Worm (Caenorhabditis elegans): Measurements from ENCODE around the gene kynu-1.
A peak's percentile ranks its signal among the peaks of the same experiment; 100 is the strongest.

kynu-1 gene

ce11 chrX:6115502-6115901 is 6.4 kb upstream of the kynu-1 start, which contains the start of gene C15H9.3:
Gene C15H9.3, plus strand, starts transcription at chrX:6115802.
- TF ChIP-seq him-1 (tag; optimal IDR thresholded peaks at IDR 0.05): no peak
- TF ChIP-seq W03F9.2 (tag; optimal IDR thresholded peaks at IDR 0.05): no peak
- TF ChIP-seq dao-5 (tag; optimal IDR thresholded peaks at IDR 0.05): no peak

- TF ChIP-seq W03F9.2 (tag; optimal IDR thresholded peaks at IDR 0.05): no peak
- TF ChIP-seq dao-5 (tag; optimal IDR thresholded peaks at IDR 0.05): no peak
- no peak for TF ChIP-seq him-1 (tag; optimal IDR thresholded peaks at IDR 0.05)
These were observed 3.7 kb upstream of the kynu-1 start, which contains the start of gene prx-3 for ce11 chrX:6112817-6113216. Gene prx-3, minus strand, starts transcription at chrX:6112917.

- no peak for TF ChIP-seq W03F9.2 (tag; optimal IDR thresholded peaks at IDR 0.05)
- no peak for TF ChIP-seq him-1 (tag; optimal IDR thresholded peaks at IDR 0.05)
- TF ChIP-seq dao-5 (tag; optimal IDR thresholded peaks at IDR 0.05): no peak
These were observed 1.2 kb downstream of the kynu-1 start for ce11 chrX:6107962-6108361.

- no peak for TF ChIP-seq dao-5 (tag; optimal IDR thresholded peaks at IDR 0.05)
- no peak for TF ChIP-seq him-1 (tag; optimal IDR thresholded peaks at IDR 0.05)
These were observed 5.8 kb downstream of the kynu-1 start, which contains the start of gene C15H9.11 for ce11 chrX:6103297-6103696. Gene C15H9.11, minus strand, starts transcription at chrX:6103397.

- TF ChIP-seq him-1 (tag; optimal IDR thresholded peaks at IDR 0.05) (no peak), W03F9.2 (tag; optimal IDR thresholded peaks at IDR 0.05) (no peak), dao-5 (tag; optimal IDR thresholded peaks at IDR 0.05) (no peak)
These were observed 8.6 kb downstream of the kynu-1 start for ce11 chrX:6100395-6101099.

ce11 chrX:6098420-6098819 is 10.7 kb downstream of the kynu-1 start:
- TF ChIP-seq W03F9.2 (tag; optimal IDR thresholded peaks at IDR 0.05): no peak
- no peak for TF ChIP-seq dao-5 (tag; optimal IDR thresholded peaks at IDR 0.05)
- TF ChIP-seq him-1 (tag; optimal IDR thresholded peaks at IDR 0.05): no peak

ce11 chrX:6097551-6097950 is 11.6 kb downstream of the kynu-1 start, which contains the start of gene C15H9.4:
Gene C15H9.4, plus strand, starts transcription at chrX:6097643.
- TF ChIP-seq him-1 (tag; optimal IDR thresholded peaks at IDR 0.05) (no peak), W03F9.2 (tag; optimal IDR thresholded peaks at IDR 0.05) (no peak), dao-5 (tag; optimal IDR thresholded peaks at IDR 0.05) (no peak)

- no peak for TF ChIP-seq W03F9.2 (tag; optimal IDR thresholded peaks at IDR 0.05)
- TF ChIP-seq dao-5 (tag; optimal IDR thresholded peaks at IDR 0.05): no peak
- TF ChIP-seq him-1 (tag; optimal IDR thresholded peaks at IDR 0.05): no peak
These were observed 16.1 kb downstream of the kynu-1 start, which contains the start of gene C15H9.5 for ce11 chrX:6093046-6093445. Gene C15H9.5, plus strand, starts transcription at chrX:6093300.

ce11 chrX:6092533-6092932 is 16.6 kb downstream of the kynu-1 start:
- no peak for TF ChIP-seq dao-5 (tag; optimal IDR thresholded peaks at IDR 0.05)
- TF ChIP-seq him-1 (tag; optimal IDR thresholded peaks at IDR 0.05): no peak
- no peak for TF ChIP-seq W03F9.2 (tag; optimal IDR thresholded peaks at IDR 0.05)

- TF ChIP-seq W03F9.2 (tag; optimal IDR thresholded peaks at IDR 0.05): peak; percentile 31
- peak; percentile 82 for TF ChIP-seq him-1 (tag; optimal IDR thresholded peaks at IDR 0.05)
- peak; percentile 16 for TF ChIP-seq dao-5 (tag; optimal IDR thresholded peaks at IDR 0.05)
These were observed 17.2 kb downstream of the kynu-1 start, which contains the start of gene hsp-3 for ce11 chrX:6091967-6092366. Gene hsp-3, minus strand, starts transcription at chrX:6092124.

- TF ChIP-seq dao-5 (tag; optimal IDR thresholded peaks at IDR 0.05) (no peak), him-1 (tag; optimal IDR thresholded peaks at IDR 0.05) (no peak), W03F9.2 (tag; optimal IDR thresholded peaks at IDR 0.05) (no peak)
These were observed 18.4 kb downstream of the kynu-1 start for ce11 chrX:6090779-6091178.

- no peak for TF ChIP-seq W03F9.2 (tag; optimal IDR thresholded peaks at IDR 0.05)
- TF ChIP-seq him-1 (tag; optimal IDR thresholded peaks at IDR 0.05): no peak
- TF ChIP-seq dao-5 (tag; optimal IDR thresholded peaks at IDR 0.05): no peak
These were observed 20.4 kb downstream of the kynu-1 start for ce11 chrX:6088718-6089117.

- TF ChIP-seq him-1 (tag; optimal IDR thresholded peaks at IDR 0.05) (no peak), dao-5 (tag; optimal IDR thresholded peaks at IDR 0.05) (no peak), W03F9.2 (tag; optimal IDR thresholded peaks at IDR 0.05) (no peak)
These were observed 21.5 kb downstream of the kynu-1 start, which contains the start of gene C45B2.8 for ce11 chrX:6087676-6088075. Gene C45B2.8, plus strand, starts transcription at chrX:6087976.

ce11 chrX:6085824-6086223 is 23.3 kb downstream of the kynu-1 start, which contains the start of gene C45B2.1:
Gene C45B2.1, plus strand, starts transcription at chrX:6086124.
- no peak for TF ChIP-seq dao-5 (tag; optimal IDR thresholded peaks at IDR 0.05)
- no peak for TF ChIP-seq him-1 (tag; optimal IDR thresholded peaks at IDR 0.05)
- TF ChIP-seq W03F9.2 (tag; optimal IDR thresholded peaks at IDR 0.05): no peak
